Fruit fly (Drosophila melanogaster): ENCODE results near the gene CG6171.

The CG6171 gene

dm6 chr3R:15361490-15361889, 2.2 kb downstream of the CG6171 start, which contains the start of the genes Cog2 and Trax (continued):
- TF ChIP-seq ash1 (GFP tag; optimal IDR thresholded peaks at IDR 0.05) (no peak), ranshi (GFP tag; IDR thresholded peaks at IDR 0.05) (no peak), B-H1 (GFP tag; IDR thresholded peaks at IDR 0.05) (no peak), Usf (GFP tag; optimal IDR thresholded peaks at IDR 0.05) (no peak), knrl (GFP tag; IDR thresholded peaks at IDR 0.05; ENCODE audit: partially characterized antibody) (peak; percentile 77), CG31441 (GFP tag; IDR thresholded peaks at IDR 0.05) (no peak), her (GFP tag; optimal IDR thresholded peaks at IDR 0.05) (no peak), CG7372 (GFP tag; IDR thresholded peaks at IDR 0.05) (no peak), CG17568 (GFP tag; optimal IDR thresholded peaks at IDR 0.05) (no peak), Bgb (GFP tag; IDR thresholded peaks at IDR 0.05; ENCODE audit: partially characterized antibody) (peak; percentile 87), wek (GFP tag; optimal IDR thresholded peaks at IDR 0.05) (no peak), bsh (GFP tag; optimal IDR thresholded peaks at IDR 0.05) (no peak), CG10462 (GFP tag; optimal IDR thresholded peaks at IDR 0.05) (no peak), CG9797 (GFP tag; optimal IDR thresholded peaks at IDR 0.05) (peak; percentile 5), Six4 (GFP tag; optimal IDR thresholded peaks at IDR 0.05) (no peak), CG18476 (GFP tag; optimal IDR thresholded peaks at IDR 0.05) (no peak), inv (GFP tag; IDR thresholded peaks at IDR 0.05; ENCODE audit: partially characterized antibody) (peak; percentile 69), Blimp-1 (GFP tag; optimal IDR thresholded peaks at IDR 0.05) (no peak), CG10543 (GFP tag; optimal IDR thresholded peaks at IDR 0.05) (no peak), Nf-YB (GFP tag; optimal IDR thresholded peaks at IDR 0.05) (no peak), CG7928 (GFP tag; optimal IDR thresholded peaks at IDR 0.05) (no peak), fd102C (GFP tag; optimal IDR thresholded peaks at IDR 0.05) (no peak), CG1647 (GFP tag; optimal IDR thresholded peaks at IDR 0.05) (no peak), CG7357 (GFP tag; IDR thresholded peaks at IDR 0.05) (no peak), CG34224 (GFP tag; IDR thresholded peaks at IDR 0.05; ENCODE audit: partially characterized antibody) (peak; percentile 94), CG6854 (GFP tag; optimal IDR thresholded peaks at IDR 0.05) (no peak), ewg (GFP tag; optimal IDR thresholded peaks at IDR 0.05) (no peak), CG10267 (tag; optimal IDR thresholded peaks at IDR 0.05) (peak; percentile 60), NfI (GFP tag; optimal IDR thresholded peaks at IDR 0.05) (no peak), luna (GFP tag; optimal IDR thresholded peaks at IDR 0.05) (no peak), HLH4C (GFP tag; IDR thresholded peaks at IDR 0.05; ENCODE audit: partially characterized antibody) (peak; percentile 86), tup (GFP tag; optimal IDR thresholded peaks at IDR 0.05) (no peak), CG9609 (GFP tag; optimal IDR thresholded peaks at IDR 0.05) (no peak), CG12104 (GFP tag; optimal IDR thresholded peaks at IDR 0.05) (no peak), rib (GFP tag; IDR thresholded peaks at IDR 0.05) (no peak), Hand (GFP tag; optimal IDR thresholded peaks at IDR 0.05) (no peak), lilli (GFP tag; optimal IDR thresholded peaks at IDR 0.05) (no peak), CG4854 (GFP tag; optimal IDR thresholded peaks at IDR 0.05) (no peak), Ada2b (GFP tag; IDR thresholded peaks at IDR 0.05) (no peak), CG14441 (GFP tag; IDR thresholded peaks at IDR 0.05) (no peak), twi (tag; optimal IDR thresholded peaks at IDR 0.05) (no peak), CG11504 (tag; optimal IDR thresholded peaks at IDR 0.05) (no peak), E2f2 (GFP tag; IDR thresholded peaks at IDR 0.05) (peak; percentile 33; the same call in 1 of the 2 replicates), Xrp1 (GFP tag; IDR thresholded peaks at IDR 0.05) (no peak), Drgx (GFP tag; IDR thresholded peaks at IDR 0.05) (no peak), CG6765 (GFP tag; optimal IDR thresholded peaks at IDR 0.05) (no peak), CG31388 (GFP tag; optimal IDR thresholded peaks at IDR 0.05) (no peak), slp2 (GFP tag; optimal IDR thresholded peaks at IDR 0.05) (no peak), Tbp (GFP tag; optimal IDR thresholded peaks at IDR 0.05) (no peak), fd3F (GFP tag; optimal IDR thresholded peaks at IDR 0.05) (no peak), CG7271 (tag; optimal IDR thresholded peaks at IDR 0.05) (no peak)

All from whole organism, embryonic.